Worm (Caenorhabditis elegans) whole organism, L2 larva: ENCODE measurements around the gene F47D12.6.

Experiments used
- C34F6.9 ChIP-seq: fragments of 150-350 bp; optimal IDR thresholded peaks from 2 replicates; lab custom pipeline; 2014; ENCODE audit warnings: missing biosample characterization, missing genetic modification characterization
- F13H6.1 ChIP-seq: sonication (generic microtip); optimal IDR thresholded peaks from 2 replicates; lab custom pipeline; 2016; ENCODE audit warnings: missing genetic modification characterization, missing compliant biosample characterization
- R02D3.7 ChIP-seq: fragments of 150-350 bp; optimal IDR thresholded peaks from 2 replicates; lab custom pipeline; 2014; ENCODE audit warnings: missing biosample characterization, missing genetic modification characterization
- Y55F3AM.14 ChIP-seq: fragments of 200-800 bp; sonication (Bioruptor generic); optimal IDR thresholded peaks from 2 replicates; lab custom pipeline; 2018; ENCODE audit warnings: mild to moderate bottlenecking, missing genetic modification characterization, missing compliant biosample characterization
- ZK546.5 ChIP-seq: sonication (generic microtip); optimal IDR thresholded peaks from 2 replicates; lab custom pipeline; 2017; ENCODE audit warnings: missing biosample characterization, missing genetic modification characterization
- alr-1 ChIP-seq: fragments of 150-350 bp; optimal IDR thresholded peaks from 2 replicates; lab custom pipeline; 2014; ENCODE audit warnings: missing biosample characterization, missing genetic modification characterization
- aly-2 ChIP-seq: fragments of 150-350 bp; optimal IDR thresholded peaks from 2 replicates; lab custom pipeline; 2014; ENCODE audit warnings: missing biosample characterization, missing genetic modification characterization
- ama-1 ChIP-seq: fragments of 150-350 bp; optimal IDR thresholded peaks from 2 replicates; lab custom pipeline; 2018; ENCODE audit warnings: inconsistent platforms
- blmp-1 ChIP-seq: sonication (generic microtip); optimal IDR thresholded peaks from 2 replicates; lab custom pipeline; 2017; ENCODE audit warnings: missing genetic modification characterization, mild to moderate bottlenecking, missing compliant biosample characterization, antibody characterized with exemption, moderate library complexity; ENCODE audit not compliant: insufficient read depth
- ceh-16 ChIP-seq: fragments of 150-350 bp; optimal IDR thresholded peaks from 2 replicates; lab custom pipeline; 2014; ENCODE audit warnings: missing biosample characterization, missing genetic modification characterization
- ceh-82 ChIP-seq: fragments of 150-350 bp; optimal IDR thresholded peaks from 2 replicates; lab custom pipeline; 2014; ENCODE audit warnings: missing biosample characterization, missing genetic modification characterization
- crh-2 ChIP-seq: sonication (generic microtip); optimal IDR thresholded peaks from 2 replicates; lab custom pipeline; 2017; ENCODE audit warnings: missing biosample characterization, missing genetic modification characterization
- dmd-4 ChIP-seq: sonication (generic microtip); optimal IDR thresholded peaks from 2 replicates; lab custom pipeline; 2017; ENCODE audit warnings: missing biosample characterization, missing genetic modification characterization
- egl-27 ChIP-seq: sonication (generic microtip); optimal IDR thresholded peaks from 3 replicates; lab custom pipeline; 2017; ENCODE audit warnings: missing biosample characterization, missing genetic modification reagents, missing genetic modification characterization
- elt-1 ChIP-seq: fragments of 150-350 bp; optimal IDR thresholded peaks from 2 replicates; lab custom pipeline; 2014; ENCODE audit warnings: missing biosample characterization, missing genetic modification characterization
- elt-3 ChIP-seq: sonication (generic microtip); optimal IDR thresholded peaks from 2 replicates; lab custom pipeline; 2017; ENCODE audit warnings: missing biosample characterization, missing genetic modification characterization
- fos-1 ChIP-seq: fragments of 150-350 bp; optimal IDR thresholded peaks from 2 replicates; lab custom pipeline; 2014; ENCODE audit warnings: missing biosample characterization, missing genetic modification characterization
- gmeb-1 ChIP-seq: fragments of 150-350 bp; optimal IDR thresholded peaks from 2 replicates; lab custom pipeline; 2014; ENCODE audit warnings: missing biosample characterization, missing genetic modification characterization
- lin-11 ChIP-seq: fragments of 150-350 bp; sonication (generic microtip); optimal IDR thresholded peaks from 2 replicates; lab custom pipeline; 2014; ENCODE audit warnings: missing biosample characterization, missing genetic modification characterization, inconsistent platforms, mixed read lengths
- lin-13 ChIP-seq: fragments of 150-350 bp; optimal IDR thresholded peaks from 2 replicates; lab custom pipeline; 2014; ENCODE audit warnings: missing biosample characterization, missing genetic modification reagents, missing genetic modification characterization
- lin-39 ChIP-seq: fragments of 150-350 bp; optimal IDR thresholded peaks from 2 replicates; lab custom pipeline; 2014; ENCODE audit warnings: missing biosample characterization, missing genetic modification reagents, missing genetic modification characterization
- lsy-2 ChIP-seq, 2 experiments: fragments of 150-350 bp in 1 of 2; sonication (generic microtip) in 1 of 2; optimal IDR thresholded peaks; 2 replicates each; lab custom pipeline; 2014 to 2017; ENCODE audit warnings: missing biosample characterization in 2 of 2, missing genetic modification characterization in 2 of 2
- mab-5 ChIP-seq: fragments of 150-350 bp; optimal IDR thresholded peaks from 2 replicates; lab custom pipeline; 2014; ENCODE audit warnings: missing biosample characterization, missing genetic modification characterization
- mbf-1 ChIP-seq: sonication (generic microtip); optimal IDR thresholded peaks from 2 replicates; lab custom pipeline; 2017; ENCODE audit warnings: missing biosample characterization, missing genetic modification characterization
- mdl-1 ChIP-seq, 2 experiments: fragments of 150-350 bp in 1 of 2; sonication (generic microtip) in 1 of 2; optimal IDR thresholded peaks; 2 replicates each; lab custom pipeline; 2017; ENCODE audit warnings: missing biosample characterization in 2 of 2, missing genetic modification characterization in 2 of 2
- nhr-10 ChIP-seq: sonication (generic microtip); optimal IDR thresholded peaks from 2 replicates; lab custom pipeline; 2017; ENCODE audit warnings: missing biosample characterization, missing genetic modification characterization
- nhr-12 ChIP-seq: fragments of 150-350 bp; optimal IDR thresholded peaks from 2 replicates; lab custom pipeline; 2014; ENCODE audit warnings: missing biosample characterization, missing genetic modification characterization
- nhr-129 ChIP-seq: fragments of 150-350 bp; optimal IDR thresholded peaks from 2 replicates; lab custom pipeline; 2014; ENCODE audit warnings: missing biosample characterization, missing genetic modification characterization
- nhr-21 ChIP-seq: fragments of 150-350 bp; optimal IDR thresholded peaks from 2 replicates; lab custom pipeline; 2014; ENCODE audit warnings: missing biosample characterization, missing genetic modification characterization
- nhr-237 ChIP-seq: fragments of 150-350 bp; optimal IDR thresholded peaks from 2 replicates; lab custom pipeline; 2014; ENCODE audit warnings: missing biosample characterization, missing genetic modification characterization
- nhr-25 ChIP-seq: fragments of 150-350 bp; sonication (generic microtip); optimal IDR thresholded peaks from 3 replicates; lab custom pipeline; 2014; ENCODE audit warnings: missing biosample characterization, missing genetic modification characterization
- nhr-6 ChIP-seq: fragments of 150-350 bp; optimal IDR thresholded peaks from 2 replicates; lab custom pipeline; 2014; ENCODE audit warnings: missing biosample characterization, missing genetic modification characterization
- nhr-77 ChIP-seq: fragments of 150-350 bp; optimal IDR thresholded peaks from 2 replicates; lab custom pipeline; 2014; ENCODE audit warnings: missing biosample characterization, missing genetic modification characterization
- peb-1 ChIP-seq: fragments of 150-350 bp; optimal IDR thresholded peaks from 2 replicates; lab custom pipeline; 2014; ENCODE audit warnings: missing biosample characterization, missing genetic modification characterization
- sem-4 ChIP-seq: fragments of 150-350 bp; optimal IDR thresholded peaks from 2 replicates; lab custom pipeline; 2014; ENCODE audit warnings: missing biosample characterization, missing genetic modification reagents, missing genetic modification characterization
- skn-1 ChIP-seq: sonication (generic microtip); optimal IDR thresholded peaks from 2 replicates; lab custom pipeline; 2017; ENCODE audit warnings: missing biosample characterization, missing genetic modification characterization
- sma-3 ChIP-seq: sonication (generic microtip); optimal IDR thresholded peaks from 2 replicates; lab custom pipeline; 2016; ENCODE audit warnings: missing genetic modification reagents, missing genetic modification characterization, missing compliant biosample characterization
- sma-9 ChIP-seq, 2 experiments: fragments of 150-350 bp in 1 of 2; sonication (generic microtip) in 1 of 2; optimal IDR thresholded peaks; 2 replicates each; lab custom pipeline; 2014 to 2016; ENCODE audit warnings: missing genetic modification characterization in 2 of 2, mild to moderate bottlenecking in 1 of 2, missing biosample characterization in 1 of 2, missing compliant biosample characterization in 1 of 2, missing genetic modification reagents in 1 of 2, moderate library complexity in 1 of 2
- snpc-4 ChIP-seq: fragments of 150-350 bp; optimal IDR thresholded peaks from 2 replicates; lab custom pipeline; 2014; ENCODE audit warnings: missing biosample characterization, missing genetic modification characterization
- unc-39 ChIP-seq: fragments of 150-350 bp; optimal IDR thresholded peaks from 2 replicates; lab custom pipeline; 2014; ENCODE audit warnings: missing biosample characterization, missing genetic modification characterization
- unc-55 ChIP-seq: fragments of 150-350 bp; sonication (generic microtip); optimal IDR thresholded peaks from 3 replicates; lab custom pipeline; 2014; ENCODE audit warnings: missing biosample characterization, missing genetic modification reagents, missing genetic modification characterization
- unc-62 ChIP-seq: fragments of 150-350 bp; optimal IDR thresholded peaks from 2 replicates; lab custom pipeline; 2014; ENCODE audit warnings: missing biosample characterization, missing genetic modification reagents, missing genetic modification characterization
- zag-1 ChIP-seq: fragments of 150-350 bp; optimal IDR thresholded peaks from 2 replicates; lab custom pipeline; 2014; ENCODE audit warnings: missing biosample characterization, missing genetic modification characterization
- ztf-4 ChIP-seq: fragments of 150-350 bp; optimal IDR thresholded peaks from 2 replicates; lab custom pipeline; 2014; ENCODE audit warnings: missing biosample characterization, missing genetic modification characterization

F47D12.6 gene

ce11 chrIII:6283024-6283423, 4.1 kb downstream of the F47D12.6 start:
- TF ChIP-seq mab-5 (tag; lab: Kevin White, UChicago): no peak
- no peak for TF ChIP-seq nhr-6 (tag; lab: Kevin White, UChicago)
- no peak for TF ChIP-seq Y55F3AM.14 (GFP tag; lab: Kevin White, UChicago)
- no peak for TF ChIP-seq elt-1
- TF ChIP-seq R02D3.7 (tag; lab: Kevin White, UChicago): no peak
- TF ChIP-seq nhr-237 (tag; lab: Kevin White, UChicago): no peak
- no peak for TF ChIP-seq mbf-1 (tag; lab: Kevin White, UChicago)
- no peak for TF ChIP-seq ZK546.5 (tag; lab: Kevin White, UChicago)
- no peak for TF ChIP-seq unc-39
- no peak for TF ChIP-seq unc-62 (GFP tag; lab: Kevin White, UChicago)
- no peak for TF ChIP-seq nhr-12 (tag; lab: Kevin White, UChicago)
- TF ChIP-seq mdl-1 (tag; optimal IDR thresholded peaks at IDR 0.05; lab: Kevin White, UChicago): no peak
- TF ChIP-seq zag-1 (tag; lab: Kevin White, UChicago): no peak
- no peak for TF ChIP-seq C34F6.9 (tag; lab: Kevin White, UChicago)
- no peak for TF ChIP-seq dmd-4 (tag; lab: Kevin White, UChicago)
- no peak for TF ChIP-seq lin-39 (tag; lab: Kevin White, UChicago)
- TF ChIP-seq egl-27 (tag; lab: Kevin White, UChicago): no peak

ce11 chrIII:6280070-6280596, 7.0 kb downstream of the F47D12.6 start, which contains the start of gene hmg-1.2:
Gene hmg-1.2, plus strand, starts transcription at chrIII:6280380.
- TF ChIP-seq dmd-4 (tag; lab: Kevin White, UChicago): peak; percentile 55
- no peak for TF ChIP-seq unc-39
- TF ChIP-seq sma-3 (GFP tag; lab: Kevin White, UChicago): peak; percentile 74
- TF ChIP-seq unc-55 (GFP tag; lab: Kevin White, UChicago): peak; percentile 82
- TF ChIP-seq crh-2: peak; percentile 83
- peak; percentile 76 for TF ChIP-seq blmp-1 (tag; lab: Kevin White, UChicago)
- peak; percentile 87 for TF ChIP-seq nhr-6 (tag; lab: Kevin White, UChicago)
- peak; percentile 64 for TF ChIP-seq ceh-16
- peak; percentile 73 for TF ChIP-seq ztf-4
- TF ChIP-seq lsy-2 (tag; optimal IDR thresholded peaks at IDR 0.05; lab: Kevin White, UChicago): peak; percentile 27 to 83
- no peak for TF ChIP-seq skn-1
- TF ChIP-seq sma-9 (GFP tag; optimal IDR thresholded peaks at IDR 0.05; lab: Kevin White, UChicago): peak; percentile 92
- no peak for TF ChIP-seq sma-9 (tag; optimal IDR thresholded peaks at IDR 0.05; lab: Kevin White, UChicago)
- peak; percentile 43 for TF ChIP-seq mab-5 (tag; lab: Kevin White, UChicago)
- peak; percentile 68 for TF ChIP-seq fos-1
- peak; percentile 35 for TF ChIP-seq alr-1
- peak; percentile 95 for TF ChIP-seq F13H6.1 (tag; lab: Kevin White, UChicago)
- TF ChIP-seq R02D3.7 (tag; lab: Kevin White, UChicago): no peak
- no peak for TF ChIP-seq peb-1 (tag; lab: Kevin White, UChicago)
- TF ChIP-seq mdl-1 (tag; optimal IDR thresholded peaks at IDR 0.05; lab: Kevin White, UChicago): peak; percentile 54 to 75
- peak; percentile 60 for TF ChIP-seq gmeb-1
- TF ChIP-seq nhr-25: peak; percentile 83
- peak; percentile 89 for TF ChIP-seq nhr-21 (tag; lab: Kevin White, UChicago)
- peak; percentile 52 for TF ChIP-seq zag-1 (tag; lab: Kevin White, UChicago)
- peak; percentile 65 for TF ChIP-seq sem-4
- no peak for TF ChIP-seq lin-39 (tag; lab: Kevin White, UChicago)
- TF ChIP-seq nhr-237 (tag; lab: Kevin White, UChicago): no peak
- TF ChIP-seq C34F6.9 (tag; lab: Kevin White, UChicago): peak; percentile 83
- peak; percentile 88 for TF ChIP-seq egl-27 (tag; lab: Kevin White, UChicago)
- peak; percentile 93 for TF ChIP-seq nhr-129 (tag; lab: Kevin White, UChicago)
- TF ChIP-seq snpc-4 (tag; lab: Kevin White, UChicago): peak; percentile 66
- no peak for TF ChIP-seq ama-1 (lab: Kevin White, UChicago)
- TF ChIP-seq elt-1: no peak
- TF ChIP-seq ZK546.5 (tag; lab: Kevin White, UChicago): peak; percentile 5
- TF ChIP-seq unc-62 (GFP tag; lab: Kevin White, UChicago): peak; percentile 44
- no peak for TF ChIP-seq nhr-77
- TF ChIP-seq ceh-82 (tag; lab: Kevin White, UChicago): no peak
- no peak for TF ChIP-seq elt-3
- TF ChIP-seq aly-2 (tag; lab: Kevin White, UChicago): no peak
- TF ChIP-seq nhr-10: no peak
- peak; percentile 43 for TF ChIP-seq lin-11
- peak; percentile 54 for TF ChIP-seq lin-13 (GFP tag; lab: Kevin White, UChicago)
- peak; percentile 67 for TF ChIP-seq Y55F3AM.14 (GFP tag; lab: Kevin White, UChicago)
